Worm (Caenorhabditis elegans) whole organism, L4/young adult: Measurements from ENCODE around the gene M05D6.3.

Source experiments
- W03F9.2 ChIP-seq: fragments of 150-350 bp; optimal IDR thresholded peaks from 2 replicates; lab custom pipeline; 2014; ENCODE audit warnings: missing biosample characterization, missing genetic modification characterization
- dao-5 ChIP-seq: sonication (generic microtip); optimal IDR thresholded peaks from 2 replicates; lab custom pipeline; 2016; ENCODE audit warnings: missing genotype, missing genetic modification characterization, moderate library complexity, missing compliant biosample characterization
- him-1 ChIP-seq: sonication (generic microtip); optimal IDR thresholded peaks from 2 replicates; lab custom pipeline; 2016; ENCODE audit warnings: missing genotype, missing genetic modification reagents, missing genetic modification characterization, missing compliant biosample characterization

M05D6.3 gene

ce11 chrII:8480166-8480565, 4.6 kb downstream of the M05D6.3 start, which contains the start of gene lact-4:
Gene lact-4, minus strand, starts transcription at chrII:8480478.
- TF ChIP-seq him-1 (tag; lab: Kevin White, UChicago) (no peak), dao-5 (tag; lab: Kevin White, UChicago) (no peak)

DNA sequence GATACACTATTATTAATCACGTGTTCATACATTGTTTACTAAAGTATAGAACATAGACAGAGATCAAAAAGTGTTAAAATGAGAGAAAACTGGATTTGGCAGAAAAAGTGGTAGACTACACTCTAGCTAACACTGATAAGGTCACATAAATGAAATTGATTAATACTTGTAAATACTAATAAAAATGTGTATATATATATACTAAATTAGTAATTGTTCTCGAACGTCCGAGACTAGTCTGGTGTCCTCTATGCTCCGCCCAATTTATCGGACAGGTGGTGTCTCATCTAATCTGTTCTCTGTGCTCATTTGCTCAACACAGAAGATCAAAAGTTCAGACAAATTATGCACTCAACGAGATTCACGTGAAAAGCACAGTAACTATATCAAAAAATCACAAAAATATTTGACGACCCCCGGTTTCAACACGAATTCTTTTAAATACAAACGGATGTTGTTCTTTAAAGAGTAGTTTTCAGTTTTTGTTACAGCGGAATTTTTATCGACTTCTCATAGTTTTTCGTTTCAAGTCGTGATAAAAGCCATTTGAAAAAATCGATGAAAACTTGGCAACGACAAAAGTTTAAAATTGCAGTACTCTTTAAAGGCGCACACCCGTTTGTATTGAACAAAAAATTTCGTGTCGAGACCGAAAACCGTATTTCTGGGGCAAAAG, 5.6 kb downstream of the M05D6.3 start:
- TF ChIP-seq him-1 (tag; lab: Kevin White, UChicago) (no peak), W03F9.2 (tag; lab: Kevin White, UChicago) (peak; percentile 13)

DNA sequence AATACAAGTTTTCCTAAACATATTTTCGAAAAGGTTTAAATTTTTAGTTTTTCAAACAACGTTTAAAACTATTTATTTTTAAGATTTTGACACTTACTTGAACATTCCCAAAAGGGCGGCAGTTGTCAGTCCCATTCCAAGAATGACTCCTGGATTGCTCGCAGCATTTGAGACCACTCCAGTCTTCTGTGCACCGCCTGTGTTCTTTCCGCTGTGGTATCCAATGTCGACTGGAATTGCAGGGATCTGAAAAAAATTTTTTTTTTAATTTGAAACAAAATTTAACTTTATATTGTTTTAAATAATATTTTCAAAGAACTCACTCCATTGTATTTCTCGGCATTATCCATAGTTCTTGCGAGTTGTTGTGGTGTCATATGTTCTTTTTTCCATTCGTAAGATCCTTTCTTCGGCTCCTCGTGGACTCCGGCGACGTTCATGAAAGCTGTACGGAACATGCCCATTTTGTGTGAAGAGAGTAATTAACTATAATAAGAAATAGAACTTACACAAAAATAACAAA, 6.2 kb downstream of the M05D6.3 start, which contains the start of gene M05D6.5:
Gene M05D6.5 (minus strand): TSS at position 473 of the 523 bp plus-strand sequence.
- TF ChIP-seq dao-5 (tag; lab: Kevin White, UChicago) (no peak), W03F9.2 (tag; lab: Kevin White, UChicago) (no peak), him-1 (tag; lab: Kevin White, UChicago) (no peak)

ce11 chrII:8483124-8483792, 7.7 kb downstream of the M05D6.3 start:
- TF ChIP-seq him-1 (tag; lab: Kevin White, UChicago) = no peak
- no peak for TF ChIP-seq W03F9.2 (tag; lab: Kevin White, UChicago)

DNA sequence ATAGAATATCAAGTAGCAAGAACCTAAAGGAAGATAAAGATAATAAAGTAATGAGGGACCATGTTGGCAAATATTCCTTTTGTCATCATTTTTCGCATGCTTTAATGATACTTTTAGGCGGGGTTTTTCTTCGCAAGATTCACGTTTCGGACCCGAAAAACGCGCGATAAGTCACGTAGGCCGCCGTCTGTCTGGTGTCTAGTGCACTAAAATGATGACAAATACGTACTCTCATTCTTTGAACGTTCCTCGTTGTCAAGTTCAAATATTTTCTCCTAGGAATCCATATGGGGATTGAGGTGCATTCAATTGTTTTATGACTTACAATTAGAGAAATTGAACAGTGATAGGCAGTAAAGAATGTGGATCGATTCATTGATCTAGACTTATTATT, 8.2 kb downstream of the M05D6.3 start, which contains the start of gene taap-1:
Gene taap-1 (minus strand): TSS at position 79 of the 394 bp plus-strand sequence.
- TF ChIP-seq him-1 (tag; lab: Kevin White, UChicago) = no peak
- TF ChIP-seq dao-5 (tag; lab: Kevin White, UChicago) = no peak
- TF ChIP-seq W03F9.2 (tag; lab: Kevin White, UChicago) = no peak

ce11 chrII:8484546-8484945, 9.0 kb downstream of the M05D6.3 start:
- no peak for TF ChIP-seq W03F9.2 (tag; lab: Kevin White, UChicago)
- no peak for TF ChIP-seq dao-5 (tag; lab: Kevin White, UChicago)
- TF ChIP-seq him-1 (tag; lab: Kevin White, UChicago) = no peak

DNA sequence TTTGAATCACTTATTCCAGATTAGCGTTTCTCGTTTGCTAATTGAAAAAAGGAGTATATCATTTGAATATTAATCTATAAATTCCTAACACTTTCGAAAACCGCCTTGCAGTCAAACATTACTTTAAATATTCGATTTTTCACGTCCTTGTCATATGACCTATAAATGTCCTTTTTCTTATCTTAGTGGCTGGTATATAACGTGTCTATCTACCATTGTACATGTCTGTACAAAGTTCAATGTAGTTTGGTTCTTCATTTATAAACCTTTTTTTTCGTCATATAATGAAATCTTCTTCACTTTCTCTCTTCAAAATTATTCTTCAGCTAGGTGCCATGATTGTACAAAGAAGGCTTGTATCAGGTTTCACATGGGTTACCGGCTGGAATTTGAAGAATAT, 10.0 kb downstream of the M05D6.3 start, which contains the start of gene gbh-2:
Gene gbh-2 (plus strand): TSS at position 277 of the 400 bp plus-strand sequence.
- TF ChIP-seq W03F9.2 (tag; lab: Kevin White, UChicago) (no peak), him-1 (tag; lab: Kevin White, UChicago) (no peak), dao-5 (tag; lab: Kevin White, UChicago) (no peak)

DNA sequence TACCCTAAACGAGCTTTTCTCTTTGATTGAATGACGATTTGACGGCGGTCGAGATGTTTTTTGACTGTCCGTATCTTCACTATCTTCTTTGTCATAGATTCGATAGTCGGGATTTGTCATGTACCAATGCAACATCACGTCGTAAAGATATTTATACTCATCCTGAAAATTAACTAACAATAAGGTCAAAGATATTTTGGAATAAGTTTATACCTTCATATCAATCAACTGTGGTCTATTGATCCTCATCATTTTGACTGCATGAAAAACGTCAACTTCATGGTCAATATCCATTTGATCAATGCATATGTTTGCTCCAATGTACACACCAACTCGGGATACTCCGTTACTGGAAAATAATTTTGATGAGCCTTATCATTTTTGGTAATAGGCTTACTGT, 12.6 kb downstream of the M05D6.3 start:
- TF ChIP-seq W03F9.2 (tag; lab: Kevin White, UChicago) (no peak), dao-5 (tag; lab: Kevin White, UChicago) (no peak), him-1 (tag; lab: Kevin White, UChicago) (no peak)

DNA sequence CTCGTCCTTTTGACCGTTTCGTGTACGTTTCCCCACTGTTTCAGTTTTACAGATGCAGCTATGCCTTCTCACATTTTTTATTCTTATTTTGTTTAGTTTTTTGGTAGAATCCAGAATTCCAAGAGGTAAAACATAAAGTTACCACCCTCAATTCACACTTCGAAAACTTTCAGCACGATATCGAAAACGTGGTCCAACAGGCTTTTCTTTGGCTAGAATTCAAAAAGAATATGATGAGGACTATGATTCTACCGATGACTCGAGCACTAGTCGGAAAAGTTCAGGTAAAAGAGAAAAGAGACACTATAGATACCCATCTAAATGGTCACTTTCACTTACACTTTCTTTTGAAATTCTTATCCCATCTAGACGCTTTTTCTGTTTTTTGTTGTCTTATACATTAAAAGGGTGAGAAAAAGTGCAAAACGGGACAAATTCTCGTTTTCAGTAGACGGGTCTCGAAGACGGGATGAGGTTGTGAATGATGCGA, 18.7 kb downstream of the M05D6.3 start, which contains the start of gene M05D6.9:
Gene M05D6.9 (plus strand): TSS at position 51 of the 490 bp plus-strand sequence.
- TF ChIP-seq him-1 (tag; lab: Kevin White, UChicago) = no peak
- no peak for TF ChIP-seq dao-5 (tag; lab: Kevin White, UChicago)
- TF ChIP-seq W03F9.2 (tag; lab: Kevin White, UChicago) = no peak

DNA sequence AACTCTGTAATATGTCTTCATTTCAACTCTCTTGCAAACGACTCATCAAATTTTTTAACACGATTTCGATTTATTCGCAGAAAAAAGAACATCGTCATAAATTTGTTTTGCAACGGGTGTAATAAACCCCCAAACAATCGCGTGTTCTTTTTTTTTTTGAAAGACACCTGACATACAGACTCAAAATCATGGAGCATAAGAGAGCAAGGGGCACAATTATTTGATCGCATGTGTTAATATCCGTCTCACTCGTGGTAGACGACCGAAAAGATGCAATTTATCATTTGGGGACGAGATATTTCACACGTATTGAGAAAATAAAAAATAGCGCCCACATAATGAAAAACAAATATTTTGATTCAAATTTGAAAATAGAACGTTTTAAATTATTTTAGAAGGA, 20.6 kb downstream of the M05D6.3 start:
- no peak for TF ChIP-seq him-1 (tag; lab: Kevin White, UChicago)
- TF ChIP-seq W03F9.2 (tag; lab: Kevin White, UChicago) = no peak
- no peak for TF ChIP-seq dao-5 (tag; lab: Kevin White, UChicago)

DNA sequence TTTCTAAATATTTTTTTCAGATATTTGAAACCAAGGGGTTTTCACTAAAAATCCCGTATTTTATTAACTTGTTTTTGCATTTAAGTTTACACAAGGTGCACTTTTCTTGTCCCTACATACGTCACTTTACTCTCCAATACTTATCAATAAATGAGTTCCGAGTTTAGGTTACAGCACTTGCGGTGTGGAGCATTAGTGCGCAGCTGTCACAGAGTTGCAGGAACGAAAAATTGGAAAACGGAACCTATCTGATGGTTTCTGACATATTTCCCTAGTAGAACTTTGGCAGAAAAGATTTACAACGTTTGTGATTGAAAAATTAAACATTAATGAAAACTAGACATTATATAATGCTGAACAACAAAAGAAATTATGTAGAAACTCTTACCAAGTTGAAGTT, 22.6 kb downstream of the M05D6.3 start:
- no peak for TF ChIP-seq dao-5 (tag; lab: Kevin White, UChicago)

DNA sequence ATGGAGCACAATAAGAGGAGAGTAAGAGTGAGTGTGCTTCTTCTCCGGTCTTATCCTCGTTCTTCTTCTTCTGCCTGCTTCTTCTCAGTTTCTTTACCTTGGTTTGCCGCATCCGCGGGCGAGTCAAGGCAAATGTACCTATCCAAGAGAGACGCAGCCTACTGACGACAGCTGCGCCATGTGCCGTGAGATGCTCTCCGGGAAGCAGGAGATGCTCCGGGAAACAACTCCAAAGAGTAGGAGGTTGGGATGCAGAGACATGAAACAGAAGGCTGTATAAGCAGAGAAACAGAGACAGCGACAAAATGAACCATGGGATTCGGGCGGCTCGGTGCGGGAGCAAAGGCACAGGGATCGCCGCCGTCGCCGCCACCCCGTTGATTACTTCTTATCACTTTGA, 23.4 kb downstream of the M05D6.3 start:
- TF ChIP-seq W03F9.2 (tag; lab: Kevin White, UChicago) = no peak
- TF ChIP-seq him-1 (tag; lab: Kevin White, UChicago) = no peak
- no peak for TF ChIP-seq dao-5 (tag; lab: Kevin White, UChicago)

DNA sequence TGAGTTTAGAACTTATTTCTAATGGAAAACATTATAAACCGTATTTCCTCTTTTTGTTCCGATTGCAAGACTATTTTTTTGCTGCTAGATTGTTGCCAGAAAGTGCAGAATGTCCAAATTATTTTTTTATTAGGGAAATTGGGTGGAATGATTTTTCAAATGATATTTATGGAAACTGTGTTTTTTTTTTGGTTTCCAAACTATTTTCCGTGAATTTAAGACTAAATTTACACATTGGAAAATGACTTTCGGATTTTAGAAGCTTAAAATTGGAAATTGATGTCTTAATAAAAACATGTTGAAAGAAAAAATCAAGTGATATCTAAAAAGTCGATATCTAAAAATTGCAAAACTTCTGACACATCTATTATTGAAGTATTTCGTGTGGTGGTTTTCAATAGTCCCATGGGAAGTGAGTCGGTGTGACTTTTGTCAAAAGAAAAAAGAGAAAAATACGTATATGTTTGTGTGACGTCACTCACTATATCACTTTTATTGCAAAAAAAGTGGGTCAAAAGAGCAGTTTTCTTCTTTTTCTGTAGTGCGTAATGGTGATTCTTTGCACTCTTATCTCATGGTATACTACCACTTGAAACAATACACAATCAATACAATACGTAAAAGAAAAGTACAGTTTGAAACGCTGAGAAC, 28.6 kb downstream of the M05D6.3 start:
- no peak for TF ChIP-seq dao-5 (tag; lab: Kevin White, UChicago)
- TF ChIP-seq W03F9.2 (tag; lab: Kevin White, UChicago) = no peak
- TF ChIP-seq him-1 (tag; lab: Kevin White, UChicago) = no peak
